Fruit fly (Drosophila melanogaster): ENCODE measurements around the gene CycH.

CycH gene

DNA sequence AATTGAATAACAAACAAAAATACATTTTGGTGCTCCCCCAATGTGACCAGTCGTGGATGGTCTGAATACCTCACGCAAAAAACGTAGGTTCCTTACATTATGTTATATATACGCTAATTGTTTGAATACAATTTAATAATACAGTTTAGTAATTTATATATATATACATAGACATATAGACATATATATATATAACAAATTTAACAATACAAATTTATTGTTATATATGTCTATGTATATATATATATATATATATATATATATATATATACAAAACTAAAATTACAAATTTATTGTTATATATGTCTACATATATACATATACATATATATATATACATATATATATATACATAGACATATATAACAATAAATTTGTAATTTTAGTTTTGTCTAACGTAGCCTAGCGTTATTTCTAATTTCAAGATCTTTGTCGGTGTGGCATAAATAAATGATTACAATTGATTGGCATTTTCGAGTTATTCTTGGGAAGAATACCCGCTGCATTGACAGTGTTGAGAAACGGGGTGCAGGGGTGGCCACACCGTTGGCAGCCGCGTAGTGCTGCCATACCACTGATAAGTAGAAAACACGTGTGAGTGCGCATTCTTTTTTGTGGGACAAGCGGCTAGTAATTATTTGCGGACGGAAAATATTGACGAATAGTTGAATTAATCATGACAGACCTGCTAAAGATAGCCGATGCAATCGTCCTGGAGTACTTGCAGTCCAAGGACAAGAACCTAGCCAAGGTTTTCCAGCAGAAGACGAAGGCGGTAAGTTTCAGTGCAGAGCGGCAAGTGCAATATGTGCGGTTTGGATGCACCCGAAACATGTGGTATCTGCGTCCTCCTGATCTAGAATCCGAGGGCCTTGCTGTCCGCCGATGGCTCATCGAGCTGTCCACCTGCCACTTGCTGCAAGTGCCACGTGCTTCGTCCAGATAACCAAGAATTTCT lies 10.7 kb downstream of the CycH start, which contains the start of the genes CG7148 and Nopp140 (continued):
- no peak for TF ChIP-seq CG7963 (GFP tag; IDR thresholded peaks at IDR 0.05; ENCODE audit: partially characterized antibody)
- peak; percentile 18 for TF ChIP-seq lbe (GFP tag; optimal IDR thresholded peaks at IDR 0.05)
- TF ChIP-seq CG1529 (GFP tag; optimal IDR thresholded peaks at IDR 0.05) = no peak
- peak; percentile 68; the same call in 3 of the 4 replicates for TF ChIP-seq Gug (GFP tag; IDR thresholded peaks at IDR 0.05)
- peak; percentile 53 for TF ChIP-seq CG2116 (GFP tag; optimal IDR thresholded peaks at IDR 0.05)
- TF ChIP-seq Dll (GFP tag; IDR thresholded peaks at IDR 0.05; ENCODE audit: partially characterized antibody) = 0 out of 4 replicates have a peak, but pooled peaks have one; percentile 35

DNA sequence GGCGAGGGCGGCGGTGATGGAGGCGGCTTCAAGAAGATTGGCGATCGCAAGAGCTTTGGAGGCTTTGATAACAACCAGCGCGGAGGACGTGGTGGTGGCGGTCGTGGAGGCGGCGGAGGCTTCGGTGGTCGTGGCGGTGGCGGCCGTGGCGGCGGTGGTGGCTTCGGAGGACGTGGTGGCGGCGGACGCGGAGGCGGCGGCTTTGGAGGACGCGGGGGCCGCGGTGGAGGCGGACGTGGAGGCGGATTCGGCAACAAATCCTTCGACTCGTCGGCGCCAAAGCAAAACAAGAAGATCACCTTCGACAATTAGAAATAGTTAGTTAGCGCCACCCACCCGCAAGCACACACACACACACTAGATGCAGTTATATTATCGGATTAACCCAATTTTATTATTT lies 13.8 kb downstream of the CycH start:
- TF ChIP-seq abd-A (tag; optimal IDR thresholded peaks at IDR 0.05) (no peak), Dref (GFP tag; IDR thresholded peaks at IDR 0.05) (0 out of 2 replicates have a peak, but pooled peaks have one; percentile 13), grn (GFP tag; optimal IDR thresholded peaks at IDR 0.05) (no peak), CG3281 (GFP tag; optimal IDR thresholded peaks at IDR 0.05) (no peak), HLH4C (GFP tag; IDR thresholded peaks at IDR 0.05; ENCODE audit: partially characterized antibody) (0 out of 3 replicates have a peak, but pooled peaks have one; percentile 29), insv (GFP tag; optimal IDR thresholded peaks at IDR 0.05) (no peak), fd96Cb (tag; optimal IDR thresholded peaks at IDR 0.05) (no peak), Dip2 (GFP tag; IDR thresholded peaks at IDR 0.05) (no peak), Med (GFP tag) (peak; percentile 69), CG31388 (GFP tag; optimal IDR thresholded peaks at IDR 0.05) (no peak), Opbp (GFP tag; IDR thresholded peaks at IDR 0.05; ENCODE audit: partially characterized antibody) (peak; percentile 27; the same call in 1 of the 3 replicates), zfh1 (GFP tag; IDR thresholded peaks at IDR 0.05) (0 out of 3 replicates have a peak, but pooled peaks have one; percentile 12), vnd (GFP tag; IDR thresholded peaks at IDR 0.05; ENCODE audit: partially characterized antibody) (no peak), Dfd (GFP tag; optimal IDR thresholded peaks at IDR 0.05) (peak in 1 of 2 experiments; percentile 79)

DNA sequence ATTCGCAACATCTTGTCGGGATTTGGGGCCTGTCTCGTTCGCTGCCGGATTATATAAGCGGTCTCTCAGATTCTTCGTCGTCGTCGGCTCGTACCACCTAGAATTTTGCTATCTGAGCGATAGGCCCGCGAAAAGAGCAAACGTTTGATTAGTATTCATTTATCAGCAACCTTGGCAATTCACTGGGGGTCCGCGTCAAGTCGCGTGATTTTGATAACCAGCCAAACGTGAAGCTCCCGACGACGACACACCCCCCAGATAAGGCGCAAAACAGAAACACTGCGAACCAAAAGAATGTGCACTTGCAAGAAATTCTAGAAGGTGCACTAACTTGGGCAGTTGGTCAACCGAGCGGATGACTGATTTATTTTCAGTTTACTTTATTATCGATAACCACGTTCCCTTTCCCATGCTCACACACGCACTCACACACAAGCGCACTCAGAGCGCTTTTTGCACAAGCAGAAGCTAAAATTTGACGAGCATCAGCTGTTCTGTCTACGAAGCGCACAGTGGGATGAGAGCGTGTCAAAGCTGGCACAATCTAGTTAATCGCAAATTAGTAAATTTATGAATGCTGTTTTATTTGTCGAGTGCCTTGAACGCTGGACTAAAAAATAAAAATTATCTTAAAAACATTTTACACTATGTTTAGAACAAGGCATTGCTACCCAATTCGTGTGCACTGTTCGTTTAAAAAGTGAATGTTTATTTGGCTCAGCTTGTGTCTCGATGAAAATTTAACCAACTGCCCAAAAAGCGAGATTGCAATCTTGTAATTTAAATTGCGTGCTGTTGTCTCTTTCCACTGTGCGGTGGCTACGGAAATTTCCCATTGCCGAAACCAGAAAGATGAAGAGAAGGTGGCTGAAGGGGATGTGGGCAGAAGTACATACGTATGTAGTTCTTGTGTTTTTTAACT lies 18.2 kb downstream of the CycH start:
- TF ChIP-seq Spps (tag; optimal IDR thresholded peaks at IDR 0.05) (peak; percentile 87), CG1529 (GFP tag; optimal IDR thresholded peaks at IDR 0.05) (peak; percentile 90), da (GFP tag; optimal IDR thresholded peaks at IDR 0.05) (peak; percentile 65), ranshi (GFP tag; IDR thresholded peaks at IDR 0.05) (peak; percentile 90), Rfx (GFP tag; IDR thresholded peaks at IDR 0.05) (peak; percentile 94), cato (GFP tag; optimal IDR thresholded peaks at IDR 0.05; ENCODE audit: borderline replicate concordance) (peak; percentile 80), Atf3 (GFP tag; optimal IDR thresholded peaks at IDR 0.05) (peak; percentile 88), CG1602 (GFP tag; optimal IDR thresholded peaks at IDR 0.05) (peak; percentile 88), CG8478 (optimal IDR thresholded peaks at IDR 0.05) (no peak), CG4328 (GFP tag; optimal IDR thresholded peaks at IDR 0.05) (peak; percentile 82), bab2 (GFP tag; optimal IDR thresholded peaks at IDR 0.05) (peak; percentile 89), gsb (GFP tag; IDR thresholded peaks at IDR 0.05) (peak; percentile 91), CG10274 (GFP tag; optimal IDR thresholded peaks at IDR 0.05) (peak; percentile 87), btn (GFP tag; optimal IDR thresholded peaks at IDR 0.05) (peak; percentile 90), ase (GFP tag; IDR thresholded peaks at IDR 0.05) (peak; percentile 73; the same call in 2 of the 3 replicates), nmo (GFP tag; optimal IDR thresholded peaks at IDR 0.05) (peak; percentile 96), Mrtf (GFP tag; IDR thresholded peaks at IDR 0.05) (peak; percentile 89), Dfd (GFP tag; optimal IDR thresholded peaks at IDR 0.05) (no peak), CoRest (tag; optimal IDR thresholded peaks at IDR 0.05) (peak; percentile 95), CG3726 (GFP tag; IDR thresholded peaks at IDR 0.05) (peak; percentile 91), CG15514 (GFP tag; optimal IDR thresholded peaks at IDR 0.05) (peak; percentile 84), CG6175 (GFP tag; IDR thresholded peaks at IDR 0.05) (peak; percentile 72), CG11696 (GFP tag; IDR thresholded peaks at IDR 0.05) (peak; percentile 83), h (optimal IDR thresholded peaks at IDR 0.05) (no peak), D19A (tag; optimal IDR thresholded peaks at IDR 0.05) (peak; percentile 88), CG3281 (GFP tag; optimal IDR thresholded peaks at IDR 0.05) (peak; percentile 94)

All from whole organism, embryonic.